Worm (Caenorhabditis elegans) whole organism, midembryonic: ENCODE measurements around the gene T16A1.2.

Experiments used
- T22C8.4 ChIP-seq: fragments of 200-800 bp; sonication (Bioruptor generic); IDR thresholded peaks from 2 replicates; pipeline ENCODE4 v1.3.6; 2022; ENCODE audit warnings: missing genetic modification characterization, missing compliant biosample characterization
- cog-1 ChIP-seq: sonication (generic microtip); optimal IDR thresholded peaks from 2 replicates; lab custom pipeline; 2016; ENCODE audit warnings: missing genetic modification characterization, missing compliant biosample characterization
- flt-1 ChIP-seq: fragments of 200-800 bp; sonication (Bioruptor generic); IDR thresholded peaks from 2 replicates; pipeline ENCODE4 v1.3.6; 2022; ENCODE audit warnings: missing genetic modification characterization, missing compliant biosample characterization
- klf-2 ChIP-seq: fragments of 200-800 bp; sonication (Bioruptor generic); conservative IDR thresholded peaks from 2 replicates; pipeline ENCODE4 v1.3.6; 2022; ENCODE audit warnings: missing genetic modification reagents, missing genetic modification characterization, missing compliant biosample characterization
- med-1 ChIP-seq: sonication (generic microtip); optimal IDR thresholded peaks from 2 replicates; lab custom pipeline; 2017; ENCODE audit warnings: missing genetic modification characterization, mild to moderate bottlenecking, missing compliant biosample characterization, antibody characterized with exemption, missing genetic modification reagents; ENCODE audit not compliant: insufficient read depth
- ref-1 ChIP-seq: fragments of 200-800 bp; sonication (Bioruptor generic); conservative IDR thresholded peaks from 2 replicates; pipeline ENCODE4 v1.3.6; 2022; ENCODE audit warnings: missing genetic modification reagents, missing genetic modification characterization, missing compliant biosample characterization
- tab-1 ChIP-seq: fragments of 200-800 bp; sonication (Bioruptor generic); IDR thresholded peaks from 2 replicates; pipeline ENCODE4 v1.3.6; 2022; ENCODE audit warnings: missing genetic modification characterization, missing compliant biosample characterization
- ztf-23 ChIP-seq: fragments of 200-800 bp; sonication (Bioruptor generic); IDR thresholded peaks from 2 replicates; pipeline ENCODE4 v1.3.6; 2022; ENCODE audit warnings: missing genetic modification reagents, missing genetic modification characterization, missing compliant biosample characterization
- ztf-29 ChIP-seq: fragments of 200-800 bp; sonication (Bioruptor generic); IDR thresholded peaks from 2 replicates; pipeline ENCODE4 v1.3.6; 2022; ENCODE audit warnings: missing genetic modification reagents, missing genetic modification characterization, missing compliant biosample characterization

T16A1.2 gene

DNA sequence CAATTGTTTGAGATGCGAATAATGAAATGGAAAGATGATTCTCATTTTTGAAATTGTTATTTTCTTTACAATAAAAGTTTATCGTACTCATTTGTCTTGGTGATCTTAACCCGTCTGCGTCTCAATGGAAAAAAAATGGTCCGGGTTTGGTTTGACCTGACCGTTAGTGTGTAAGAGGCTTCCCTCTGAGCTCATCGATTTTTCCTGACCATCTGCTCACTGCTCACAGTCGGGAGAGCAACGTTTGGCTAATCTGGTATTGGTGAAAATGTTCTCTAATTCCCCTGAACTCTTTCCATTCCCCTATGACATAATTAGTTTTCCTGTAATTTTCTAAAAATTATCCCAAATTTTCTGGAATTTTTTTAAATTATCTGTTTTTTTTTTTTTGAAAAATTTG is 43.5 kb downstream of the T16A1.2 start:
- TF ChIP-seq klf-2 = no peak
- no peak for TF ChIP-seq flt-1
- TF ChIP-seq ztf-29 = no peak
- TF ChIP-seq ztf-23 (GFP tag; lab: Robert Waterston, UW) = no peak
- TF ChIP-seq med-1 (GFP tag; lab: Kevin White, UChicago) = no peak
- TF ChIP-seq T22C8.4 = no peak
- TF ChIP-seq cog-1 = no peak
- no peak for TF ChIP-seq ref-1 (GFP tag; lab: Robert Waterston, UW)
- TF ChIP-seq tab-1 = no peak

DNA sequence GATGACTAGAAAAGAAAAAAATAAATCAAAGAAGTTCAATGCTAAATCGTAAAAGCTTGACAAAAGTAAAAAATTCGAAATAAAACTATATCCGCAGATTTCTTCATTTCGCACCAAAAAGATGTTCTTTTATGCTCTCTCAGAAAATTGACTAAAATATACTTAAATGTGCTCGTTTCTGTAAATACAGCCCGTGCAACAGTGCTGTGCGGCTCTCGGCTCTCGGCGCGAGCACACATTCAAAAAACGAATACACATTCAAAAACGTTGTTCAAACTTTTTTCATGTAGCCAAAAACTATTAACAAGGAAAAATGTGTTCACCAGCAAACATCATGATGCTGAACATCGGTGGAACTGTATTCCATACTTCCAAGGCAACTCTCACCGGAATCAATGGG is 45.4 kb downstream of the T16A1.2 start, which contains the start of gene C40A11.3:
Gene C40A11.3, plus strand, starts transcription at position 301 of the 400 bp plus-strand sequence.
- TF ChIP-seq cog-1 (no peak), med-1 (GFP tag; lab: Kevin White, UChicago) (no peak), T22C8.4 (no peak), flt-1 (no peak), klf-2 (no peak), ztf-29 (no peak), ref-1 (GFP tag; lab: Robert Waterston, UW) (no peak), ztf-23 (GFP tag; lab: Robert Waterston, UW) (no peak), tab-1 (no peak)

DNA sequence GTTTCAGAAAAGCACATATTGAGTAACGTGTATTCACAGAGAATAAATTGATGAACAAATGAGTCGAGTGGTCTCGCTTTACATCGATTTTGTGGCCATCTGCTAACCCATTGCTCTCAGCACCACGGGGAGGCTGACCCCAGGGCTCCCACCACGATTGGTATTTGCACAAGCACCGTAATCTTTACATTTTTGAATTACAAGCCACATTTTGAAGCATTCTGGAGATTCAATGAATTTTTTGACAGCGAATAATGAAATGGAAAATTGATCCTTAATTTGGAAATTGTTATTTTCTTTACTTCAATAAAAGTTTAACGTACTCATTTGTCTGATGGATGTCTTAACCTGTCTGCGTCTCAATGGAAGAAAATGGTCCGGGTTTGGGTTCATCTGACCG is 50.2 kb downstream of the T16A1.2 start, which contains the start of gene C40A11.6:
Gene C40A11.6, minus strand, starts transcription at position 101 of the 400 bp plus-strand sequence.
- TF ChIP-seq T22C8.4 (no peak), ztf-23 (GFP tag; lab: Robert Waterston, UW) (no peak), cog-1 (no peak), klf-2 (no peak), flt-1 (no peak), ztf-29 (no peak), ref-1 (GFP tag; lab: Robert Waterston, UW) (no peak), med-1 (GFP tag; lab: Kevin White, UChicago) (no peak), tab-1 (no peak)

DNA sequence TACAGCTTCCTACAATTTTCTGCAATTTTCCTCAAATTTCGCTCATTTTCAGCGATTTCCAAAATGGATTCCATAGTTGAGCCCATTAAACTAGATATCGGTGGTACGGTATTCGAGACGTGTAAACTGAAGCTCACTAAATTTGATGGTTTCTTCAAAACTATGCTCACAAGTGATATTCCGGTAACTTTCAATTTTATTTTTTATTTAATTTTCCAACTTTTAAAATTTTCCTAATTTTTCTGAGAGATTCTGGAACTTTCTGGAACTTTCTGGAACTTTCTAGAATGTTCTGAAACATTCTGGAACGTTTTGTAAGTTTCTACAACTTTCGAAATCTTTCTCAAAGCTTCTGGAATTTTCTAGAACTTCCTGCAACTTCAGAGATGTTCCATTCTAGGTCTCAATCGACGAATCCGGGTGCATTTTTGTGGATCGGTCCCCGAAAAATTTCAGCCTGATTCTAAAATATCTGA is 51.5 kb downstream of the T16A1.2 start, which contains the start of gene C40A11.2:
Gene C40A11.2, plus strand, starts transcription at position 51 of the 476 bp plus-strand sequence.
- TF ChIP-seq cog-1 = no peak
- no peak for TF ChIP-seq ref-1 (GFP tag; lab: Robert Waterston, UW)
- TF ChIP-seq ztf-29 = no peak
- no peak for TF ChIP-seq flt-1
- TF ChIP-seq med-1 (GFP tag; lab: Kevin White, UChicago) = no peak
- TF ChIP-seq ztf-23 (GFP tag; lab: Robert Waterston, UW) = no peak
